Fruit fly (Drosophila melanogaster): ENCODE data around the gene CG33769.

DNA sequence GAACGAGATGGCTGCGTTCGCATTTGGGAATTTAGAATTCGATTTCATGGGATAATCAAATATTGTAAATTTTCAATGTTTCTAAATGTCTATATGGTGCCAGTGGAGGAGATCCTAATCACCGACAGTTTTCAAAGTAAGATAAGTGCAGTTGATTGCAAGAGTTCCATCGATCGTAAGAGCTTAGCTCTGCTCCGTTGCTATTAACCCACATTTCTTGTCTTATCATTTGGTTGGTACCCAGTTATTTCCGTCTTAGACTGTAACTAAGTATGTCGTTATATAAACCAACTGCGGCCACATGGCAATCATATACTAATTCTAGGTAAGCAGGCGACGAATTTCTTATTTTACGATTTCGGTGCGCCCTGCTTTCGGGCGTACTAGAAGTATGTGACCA, 22.4 kb downstream of the CG33769 start:
- TF ChIP-seq EcR (GFP tag; optimal IDR thresholded peaks at IDR 0.05) (no peak), CG14655 (GFP tag; optimal IDR thresholded peaks at IDR 0.05) (no peak), CG10348 (GFP tag; IDR thresholded peaks at IDR 0.05) (no peak), Ets98B (GFP tag; IDR thresholded peaks at IDR 0.05) (no peak), Snoo (tag; optimal IDR thresholded peaks at IDR 0.05) (no peak)

All from whole organism, pupa.